Fruit fly (Drosophila melanogaster): Measurements from ENCODE around the gene CG12496.

Gene CG12496

dm6 chrX:2360992-2361391, 49.7 kb downstream of the CG12496 start (continued):
- TF ChIP-seq CG15336 (GFP tag; IDR thresholded peaks at IDR 0.05): no peak
- no peak for TF ChIP-seq CG8119 (GFP tag; IDR thresholded peaks at IDR 0.05)
- TF ChIP-seq CG6163 (GFP tag; IDR thresholded peaks at IDR 0.05): peak; percentile 9; the same call in 1 of the 3 replicates
- TF ChIP-seq Hr38 (GFP tag; optimal IDR thresholded peaks at IDR 0.05): no peak
- TF ChIP-seq fd85E (GFP tag; optimal IDR thresholded peaks at IDR 0.05): no peak
- no peak for TF ChIP-seq CG8319 (GFP tag; optimal IDR thresholded peaks at IDR 0.05)
- TF ChIP-seq lz (GFP tag; optimal IDR thresholded peaks at IDR 0.05): no peak
- TF ChIP-seq Gug (GFP tag; IDR thresholded peaks at IDR 0.05): no peak
- no peak for TF ChIP-seq CG34406 (GFP tag; optimal IDR thresholded peaks at IDR 0.05)
- TF ChIP-seq CG11902 (GFP tag; optimal IDR thresholded peaks at IDR 0.05): no peak
- TF ChIP-seq svp (GFP tag): peak; percentile 41
- TF ChIP-seq achi (GFP tag; optimal IDR thresholded peaks at IDR 0.05): no peak
- TF ChIP-seq salr (GFP tag; optimal IDR thresholded peaks at IDR 0.05): no peak
- no peak for TF ChIP-seq CG11294 (GFP tag; IDR thresholded peaks at IDR 0.05)
- TF ChIP-seq CG6792 (GFP tag; optimal IDR thresholded peaks at IDR 0.05): no peak
- TF ChIP-seq OdsH (GFP tag; optimal IDR thresholded peaks at IDR 0.05): no peak
- TF ChIP-seq CG3032 (tag; optimal IDR thresholded peaks at IDR 0.05): no peak
- TF ChIP-seq CG16779 (tag; optimal IDR thresholded peaks at IDR 0.05): no peak
- TF ChIP-seq Hr39 (GFP tag; optimal IDR thresholded peaks at IDR 0.05): no peak
- TF ChIP-seq CG9139 (GFP tag; optimal IDR thresholded peaks at IDR 0.05): no peak
- TF ChIP-seq Blimp-1 (GFP tag; optimal IDR thresholded peaks at IDR 0.05): peak; percentile 47
- no peak for TF ChIP-seq CG6276 (GFP tag; optimal IDR thresholded peaks at IDR 0.05)
- no peak for TF ChIP-seq ss (GFP tag; optimal IDR thresholded peaks at IDR 0.05)
- no peak for TF ChIP-seq Sox102F (GFP tag; optimal IDR thresholded peaks at IDR 0.05)
- no peak for TF ChIP-seq cyc (GFP tag; optimal IDR thresholded peaks at IDR 0.05)
- TF ChIP-seq CG8632 (GFP tag; optimal IDR thresholded peaks at IDR 0.05): no peak
- no peak for TF ChIP-seq CG31627 (GFP tag; optimal IDR thresholded peaks at IDR 0.05)
- TF ChIP-seq Sox15 (GFP tag; optimal IDR thresholded peaks at IDR 0.05): no peak
- TF ChIP-seq fkh (GFP tag; optimal IDR thresholded peaks at IDR 0.05): no peak
- no peak for TF ChIP-seq eg (GFP tag; IDR thresholded peaks at IDR 0.05)

- TF ChIP-seq Hr38 (GFP tag; optimal IDR thresholded peaks at IDR 0.05) (peak; percentile 5), acj6 (GFP tag; optimal IDR thresholded peaks at IDR 0.05) (peak; percentile 87), fkh (GFP tag; optimal IDR thresholded peaks at IDR 0.05) (no peak), Sox102F (GFP tag; optimal IDR thresholded peaks at IDR 0.05) (peak; percentile 85), net (GFP tag; optimal IDR thresholded peaks at IDR 0.05) (peak; percentile 92), Lpt (GFP tag; optimal IDR thresholded peaks at IDR 0.05) (peak; percentile 93), CG11294 (GFP tag; IDR thresholded peaks at IDR 0.05) (peak; percentile 88), CG11762 (GFP tag; optimal IDR thresholded peaks at IDR 0.05; ENCODE audit: insufficient read depth) (peak; percentile 82), CG8632 (GFP tag; optimal IDR thresholded peaks at IDR 0.05) (peak; percentile 87), CG8319 (GFP tag; optimal IDR thresholded peaks at IDR 0.05) (peak; percentile 82), OdsH (GFP tag; optimal IDR thresholded peaks at IDR 0.05) (peak; percentile 91), CG10631 (GFP tag; optimal IDR thresholded peaks at IDR 0.05) (peak; percentile 93), Eip93F (GFP tag; optimal IDR thresholded peaks at IDR 0.05) (peak; percentile 21), svp (GFP tag) (peak; percentile 92), CG6854 (GFP tag; optimal IDR thresholded peaks at IDR 0.05) (peak; percentile 87), Smox (GFP tag; optimal IDR thresholded peaks at IDR 0.05) (peak; percentile 80), Sox15 (GFP tag; optimal IDR thresholded peaks at IDR 0.05) (peak; percentile 87), dac (GFP tag; optimal IDR thresholded peaks at IDR 0.05) (peak; percentile 92), eg (GFP tag; IDR thresholded peaks at IDR 0.05) (peak; percentile 96), CG8119 (GFP tag; IDR thresholded peaks at IDR 0.05) (peak; percentile 93), vri (GFP tag; optimal IDR thresholded peaks at IDR 0.05) (peak; percentile 70), Ets96B (tag; optimal IDR thresholded peaks at IDR 0.05) (peak; percentile 91), CG15336 (GFP tag; IDR thresholded peaks at IDR 0.05) (peak; percentile 96), Blimp-1 (GFP tag; optimal IDR thresholded peaks at IDR 0.05) (peak; percentile 95), salr (GFP tag; optimal IDR thresholded peaks at IDR 0.05) (peak; percentile 87 to 92), dsx (GFP tag; optimal IDR thresholded peaks at IDR 0.05; ENCODE audit: poor library complexity, severe bottlenecking) (peak; percentile 86), Met (GFP tag; optimal IDR thresholded peaks at IDR 0.05) (peak; percentile 88), fd85E (GFP tag; optimal IDR thresholded peaks at IDR 0.05) (peak; percentile 84), CG6792 (GFP tag; optimal IDR thresholded peaks at IDR 0.05) (peak; percentile 93), Hr39 (GFP tag; optimal IDR thresholded peaks at IDR 0.05) (peak; percentile 87), CG4318 (GFP tag; optimal IDR thresholded peaks at IDR 0.05) (peak; percentile 91), Eip78C (GFP tag) (peak; percentile 97), ss (GFP tag; optimal IDR thresholded peaks at IDR 0.05) (peak; percentile 94 to 95), CG1621 (tag; optimal IDR thresholded peaks at IDR 0.05) (peak; percentile 93), CG6276 (GFP tag; optimal IDR thresholded peaks at IDR 0.05) (peak; percentile 88), fd59A (GFP tag; optimal IDR thresholded peaks at IDR 0.05) (peak; percentile 92), CG10669 (GFP tag; optimal IDR thresholded peaks at IDR 0.05) (peak; percentile 91), CG3032 (tag; optimal IDR thresholded peaks at IDR 0.05) (peak; percentile 92)
Measured at dm6 chrX:2359845-2360244, 50.9 kb downstream of the CG12496 start.

All from whole organism, prepupa.